Worm (Caenorhabditis elegans) whole organism, L4 larva: ENCODE results near the gene srx-48.

Experiments used
- aha-1 ChIP-seq: fragments of 150-350 bp; peaks from one replicate; lab custom pipeline; 2014; ENCODE audit warnings: missing biosample characterization, missing genetic modification characterization
- nhr-10 ChIP-seq: fragments of 150-350 bp; optimal IDR thresholded peaks from 2 replicates; lab custom pipeline; 2014; ENCODE audit warnings: missing biosample characterization, missing genetic modification characterization

The srx-48 gene

DNA sequence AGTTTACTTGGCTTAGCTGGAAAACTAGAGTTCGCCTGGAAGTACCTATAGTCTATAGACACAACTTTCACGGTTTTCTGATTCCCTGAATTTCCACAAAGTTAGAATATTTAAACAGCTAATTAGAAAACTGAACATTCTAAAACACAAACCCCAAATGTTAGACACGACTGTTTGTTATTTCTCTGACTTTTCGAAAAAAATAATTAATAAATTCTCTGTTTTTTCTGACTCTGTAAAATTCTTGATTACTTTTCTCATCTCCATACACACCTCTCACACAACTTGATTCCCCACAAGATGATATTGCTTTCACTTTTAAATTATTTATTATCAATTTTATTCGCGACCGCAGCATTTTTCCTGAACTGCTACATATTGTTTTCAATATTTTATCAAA is 50.0 kb downstream of the srx-48 start, which contains the start of gene srbc-75:
TSS of gene srbc-75 (plus strand) at position 301 of the 400 bp plus-strand sequence.
- TF ChIP-seq aha-1 (tag; lab: Kevin White, UChicago) (peak; percentile 54), nhr-10 (tag; lab: Kevin White, UChicago) (no peak)
